Worm (Caenorhabditis elegans): ENCODE data around the gene H04M03.3.

H04M03.3 gene

ce11 chrIV:5885180-5885887, 6.0 kb upstream of the H04M03.3 start, which contains the start of gene glf-1:
Gene glf-1 (plus strand): TSS chrIV:5885835.
- TF ChIP-seq unc-62 (GFP tag; optimal IDR thresholded peaks at IDR 0.05 in 1 of 2) = peak in 1 of 2 experiments; percentile 29
- no peak for TF ChIP-seq unc-62 (tag; optimal IDR thresholded peaks at IDR 0.05)
- TF ChIP-seq rbr-2 (tag; optimal IDR thresholded peaks at IDR 0.05) = no peak

DNA sequence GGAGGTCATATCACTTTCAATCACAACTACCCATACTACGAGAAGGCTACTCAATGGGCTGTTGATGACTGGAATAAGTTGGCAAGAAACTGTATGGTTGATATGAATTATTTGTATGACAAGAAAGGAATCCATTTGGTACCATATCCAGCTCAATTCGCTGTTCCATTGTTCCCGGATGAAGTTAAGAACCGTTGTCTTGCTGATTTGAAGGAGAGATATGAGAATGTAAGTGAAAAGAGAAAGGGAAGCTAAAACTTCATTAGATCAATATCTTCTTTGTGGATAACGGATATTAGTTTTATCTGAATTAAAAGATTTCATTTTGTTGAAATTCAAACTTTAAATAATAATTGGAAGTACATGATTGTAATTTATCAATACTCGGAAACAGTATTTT, 4.8 kb upstream of the H04M03.3 start:
- TF ChIP-seq nhr-102 (tag; optimal IDR thresholded peaks at IDR 0.05) = no peak
- TF ChIP-seq F37D6.2 (tag; optimal IDR thresholded peaks at IDR 0.05) = no peak
- no peak for TF ChIP-seq zfp-2 (tag; optimal IDR thresholded peaks at IDR 0.05)
- TF ChIP-seq ceh-62 (tag; optimal IDR thresholded peaks at IDR 0.05) = no peak
- TF ChIP-seq fos-1 (tag; optimal IDR thresholded peaks at IDR 0.05) = no peak
- no peak for TF ChIP-seq hmg-1.1 (GFP tag; IDR thresholded peaks at IDR 0.05)

ce11 chrIV:5895190-5895589, 3.8 kb downstream of the H04M03.3 start, which contains the start of gene nspb-6:
Gene nspb-6 (plus strand): TSS chrIV:5895490.
- TF ChIP-seq sdz-12 (GFP tag; optimal IDR thresholded peaks at IDR 0.05) (no peak), tra-1 (GFP tag; IDR thresholded peaks at IDR 0.05) (no peak), duxl-1 (tag; optimal IDR thresholded peaks at IDR 0.05; ENCODE audit: poor library complexity) (no peak), hlh-30 (tag; optimal IDR thresholded peaks at IDR 0.05; ENCODE audit: insufficient read depth) (no peak), mxl-3 (GFP tag; optimal IDR thresholded peaks at IDR 0.05) (no peak), Y5F2A.4 (GFP tag; optimal IDR thresholded peaks at IDR 0.05) (no peak), tag-97 (GFP tag; IDR thresholded peaks at IDR 0.05) (no peak), php-3 (GFP tag; IDR thresholded peaks at IDR 0.05) (no peak), dmd-6 (GFP tag; IDR thresholded peaks at IDR 0.05) (no peak), lin-13 (GFP tag; optimal IDR thresholded peaks at IDR 0.05) (no peak), cey-2 (tag; optimal IDR thresholded peaks at IDR 0.05; ENCODE audit: borderline replicate concordance, insufficient read depth) (no peak), D1046.2 (GFP tag; IDR thresholded peaks at IDR 0.05) (no peak), hif-1 (tag; optimal IDR thresholded peaks at IDR 0.05) (no peak), daf-8 (GFP tag; IDR thresholded peaks at IDR 0.05) (no peak), mes-2 (tag; optimal IDR thresholded peaks at IDR 0.05; ENCODE audit: poor library complexity, severe bottlenecking) (no peak), lin-38 (GFP tag; IDR thresholded peaks at IDR 0.05) (no peak)

- TF ChIP-seq F49E8.2 (tag; optimal IDR thresholded peaks at IDR 0.05; ENCODE audit: borderline replicate concordance) = no peak
- no peak for TF ChIP-seq daf-8 (GFP tag; IDR thresholded peaks at IDR 0.05)
- TF ChIP-seq nhr-48 (tag; optimal IDR thresholded peaks at IDR 0.05) = no peak
- no peak for TF ChIP-seq ceh-32 (tag; optimal IDR thresholded peaks at IDR 0.05; ENCODE audit: poor library complexity)
- no peak for TF ChIP-seq fkh-10 (GFP tag; optimal IDR thresholded peaks at IDR 0.05)
Measured at ce11 chrIV:5896341-5896740, 5.0 kb downstream of the H04M03.3 start, which contains the start of gene pck-3. Gene pck-3 (plus strand): TSS chrIV:5896641.

ce11 chrIV:5902730-5903129, 11.4 kb downstream of the H04M03.3 start:
- TF ChIP-seq zip-2 (tag; optimal IDR thresholded peaks at IDR 0.05) = no peak
- TF ChIP-seq tra-1 (GFP tag; IDR thresholded peaks at IDR 0.05) = no peak
- TF ChIP-seq ces-1 (GFP tag; optimal IDR thresholded peaks at IDR 0.05) = peak; percentile 75

Data from whole organism, L4 larva.